Worm (Caenorhabditis elegans): ENCODE data around the gene srap-1.

The srap-1 gene

DNA sequence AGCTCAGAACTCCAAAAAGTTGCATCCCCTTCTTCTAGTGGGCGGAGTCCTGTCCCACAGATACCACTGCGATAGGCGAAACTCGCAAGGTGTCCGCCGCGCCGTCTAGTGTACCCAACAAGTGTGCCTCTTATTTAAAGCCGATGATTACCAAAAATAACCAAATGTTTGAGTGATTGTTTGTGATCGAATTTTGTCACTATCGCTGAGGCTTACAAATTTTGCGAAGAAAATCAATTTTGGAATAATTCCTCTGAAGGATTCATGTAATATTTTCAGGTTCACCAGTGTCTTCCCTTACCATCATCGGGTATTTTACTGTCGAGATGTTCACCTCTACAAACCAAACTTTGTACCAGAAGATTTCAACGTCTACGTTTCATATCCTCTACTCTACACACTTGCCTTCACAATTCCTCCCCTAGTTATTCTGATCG is 21.0 kb downstream of the srap-1 start (continued):
- TF ChIP-seq Y79H2A.3 (GFP tag; conservative IDR thresholded peaks at IDR 0.05) (0 out of 2 replicates have a peak, but pooled peaks have one; percentile 67), ama-1 (optimal IDR thresholded peaks at IDR 0.05) (peak; percentile 95), ama-1 (GFP tag; optimal IDR thresholded peaks at IDR 0.05) (no peak), hmg-20 (GFP tag; IDR thresholded peaks at IDR 0.05) (peak; percentile 68; the same call in 1 of the 2 replicates), unc-62 (GFP tag; optimal IDR thresholded peaks at IDR 0.05) (no peak), D2030.7 (GFP tag; IDR thresholded peaks at IDR 0.05) (peak; percentile 94), C17E4.6 (GFP tag; IDR thresholded peaks at IDR 0.05) (peak; percentile 71; the same call in 1 of the 2 replicates), nhr-120 (GFP tag; IDR thresholded peaks at IDR 0.05) (peak; percentile 81; the same call in 1 of the 2 replicates), madf-8 (GFP tag; conservative IDR thresholded peaks at IDR 0.05) (peak; percentile 85), F55B11.4 (tag; optimal IDR thresholded peaks at IDR 0.05; ENCODE audit: borderline replicate concordance, insufficient read depth) (no peak), Y53G8AR.9 (GFP tag; conservative IDR thresholded peaks at IDR 0.05) (no peak; the same call in 1 of the 2 replicates), T07F8.4 (tag; optimal IDR thresholded peaks at IDR 0.05) (no peak), snpc-3.4 (tag; optimal IDR thresholded peaks at IDR 0.05) (peak; percentile 98), akir-1 (GFP tag; optimal IDR thresholded peaks at IDR 0.05) (no peak), nhr-27 (tag; optimal IDR thresholded peaks at IDR 0.05) (no peak), die-1 (tag; optimal IDR thresholded peaks at IDR 0.05) (peak; percentile 27), madf-10 (tag; optimal IDR thresholded peaks at IDR 0.05) (peak; percentile 66), ceh-79 (tag; optimal IDR thresholded peaks at IDR 0.05) (no peak), Y56A3A.18 (GFP tag; IDR thresholded peaks at IDR 0.05) (peak; percentile 66; the same call in 1 of the 2 replicates), F37B4.10 (GFP tag; IDR thresholded peaks at IDR 0.05) (no peak), bed-1 (GFP tag; IDR thresholded peaks at IDR 0.05) (no peak), hsf-1 (GFP tag; IDR thresholded peaks at IDR 0.05) (peak; percentile 52), xnd-1 (tag; optimal IDR thresholded peaks at IDR 0.05) (peak; percentile 82), attf-6 (GFP tag; IDR thresholded peaks at IDR 0.05) (peak; percentile 93), egl-44 (GFP tag; IDR thresholded peaks at IDR 0.05) (0 out of 2 replicates have a peak, but pooled peaks have one; percentile 20), sea-2 (GFP tag; IDR thresholded peaks at IDR 0.05) (no peak), ztf-25 (GFP tag; IDR thresholded peaks at IDR 0.05) (no peak), ceh-40 (GFP tag; IDR thresholded peaks at IDR 0.05) (0 out of 2 replicates have a peak, but pooled peaks have one; percentile 4), hlh-12 (tag; optimal IDR thresholded peaks at IDR 0.05) (no peak), ztf-28 (GFP tag; IDR thresholded peaks at IDR 0.05) (0 out of 2 replicates have a peak, but pooled peaks have one; percentile 17), T26A5.8 (tag; optimal IDR thresholded peaks at IDR 0.05) (no peak), dpff-1 (tag; optimal IDR thresholded peaks at IDR 0.05) (peak; percentile 68), egrh-3 (GFP tag; IDR thresholded peaks at IDR 0.05) (no peak), B0019.2 (GFP tag; conservative IDR thresholded peaks at IDR 0.05) (peak; percentile 61), zim-3 (tag; optimal IDR thresholded peaks at IDR 0.05) (no peak), F49E8.2 (tag; optimal IDR thresholded peaks at IDR 0.05; ENCODE audit: insufficient read depth) (peak; percentile 88), nfya-2 (GFP tag; IDR thresholded peaks at IDR 0.05) (no peak), bed-2 (GFP tag; IDR thresholded peaks at IDR 0.05) (no peak), snpc-4 (GFP tag; optimal IDR thresholded peaks at IDR 0.05) (peak; percentile 99), snpc-4 (tag; optimal IDR thresholded peaks at IDR 0.05) (peak; percentile 99 to 100 (median 99)), sdz-38 (tag; optimal IDR thresholded peaks at IDR 0.05) (no peak), lir-1 (GFP tag; conservative IDR thresholded peaks at IDR 0.05) (0 out of 2 replicates have a peak, but pooled peaks have one; percentile 39), pha-4 (tag; optimal IDR thresholded peaks at IDR 0.05) (no peak), ztf-6 (GFP tag; IDR thresholded peaks at IDR 0.05) (0 out of 2 replicates have a peak, but pooled peaks have one; percentile 13), ZK185.1 (tag; optimal IDR thresholded peaks at IDR 0.05; ENCODE audit: poor library complexity, severe bottlenecking) (peak; percentile 81), ekl-4 (GFP tag; IDR thresholded peaks at IDR 0.05) (peak; percentile 89), mes-4 (tag; optimal IDR thresholded peaks at IDR 0.05) (peak; percentile 29), nhr-90 (tag; optimal IDR thresholded peaks at IDR 0.05) (no peak), Y67H2A.10 (GFP tag; conservative IDR thresholded peaks at IDR 0.05) (no peak)

Measured in whole organism, young adult.